Fruit fly (Drosophila melanogaster): ENCODE data around the gene CG42818.

- no peak for TF ChIP-seq CG14667 (GFP tag; IDR thresholded peaks at IDR 0.05)
- no peak for TF ChIP-seq eyg (GFP tag; optimal IDR thresholded peaks at IDR 0.05)
- no peak for TF ChIP-seq dmrt11E (tag; optimal IDR thresholded peaks at IDR 0.05)
- TF ChIP-seq CG8478 (optimal IDR thresholded peaks at IDR 0.05): no peak
- TF ChIP-seq CG15073 (GFP tag; optimal IDR thresholded peaks at IDR 0.05): no peak
These were observed at the start of gene CG42818 for dm6 chr2L:16241639-16242038.
